Worm (Caenorhabditis elegans): ENCODE measurements around the gene F37C4.6.

DNA sequence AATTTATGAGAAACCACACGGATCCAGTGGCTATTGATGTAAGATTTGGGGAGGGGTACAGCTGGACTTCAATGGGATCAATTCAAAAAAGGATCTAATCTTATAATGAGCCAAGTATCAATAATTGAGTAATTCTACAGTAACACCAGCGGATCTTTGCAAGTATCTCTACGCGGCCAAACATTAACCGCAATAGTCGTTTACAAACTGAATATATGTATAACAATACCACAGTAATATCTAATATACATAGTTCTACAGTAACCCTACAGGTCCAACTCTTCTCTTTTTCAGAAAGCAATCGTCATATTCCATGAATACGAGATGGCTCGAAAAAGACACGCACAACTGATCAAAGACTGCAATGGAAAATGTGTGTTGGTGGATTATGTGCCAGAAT lies 13.9 kb upstream of the F37C4.6 start, which contains the start of gene F56D6.9:
- TF ChIP-seq ztf-1 (GFP tag; conservative IDR thresholded peaks at IDR 0.05) (no peak), snpc-4 (tag; optimal IDR thresholded peaks at IDR 0.05) (no peak), lin-13 (GFP tag; optimal IDR thresholded peaks at IDR 0.05) (no peak), elt-3 (tag; optimal IDR thresholded peaks at IDR 0.05) (no peak), nhr-12 (tag; optimal IDR thresholded peaks at IDR 0.05) (no peak), nhr-21 (tag; optimal IDR thresholded peaks at IDR 0.05) (no peak), aly-2 (tag; optimal IDR thresholded peaks at IDR 0.05) (no peak)

All from whole organism, L2 larva.